Fruit fly (Drosophila melanogaster): Measurements from ENCODE around the gene Ugt36A1.
A peak's percentile ranks its signal among the peaks of the same experiment; 100 is the strongest.

dm6 chr2L:3598485-3598884 lies 20.4 kb upstream of the Ugt36A1 start:
- TF ChIP-seq CG34376 (GFP tag; optimal IDR thresholded peaks at IDR 0.05) (no peak), CG13775 (GFP tag; optimal IDR thresholded peaks at IDR 0.05) (peak; percentile 23), wdn (GFP tag; IDR thresholded peaks at IDR 0.05) (no peak), lbe (GFP tag; optimal IDR thresholded peaks at IDR 0.05) (no peak), run (tag; optimal IDR thresholded peaks at IDR 0.05) (no peak), Lhr (GFP tag; optimal IDR thresholded peaks at IDR 0.05) (no peak), lola (GFP tag; optimal IDR thresholded peaks at IDR 0.05) (peak in 1 of 3 experiments; percentile 49), danr (GFP tag; IDR thresholded peaks at IDR 0.05) (peak; percentile 52; the same call in 1 of the 2 replicates), kay (GFP tag; optimal IDR thresholded peaks at IDR 0.05) (no peak), CG15479 (GFP tag; optimal IDR thresholded peaks at IDR 0.05) (no peak), Ets65A (GFP tag) (peak; percentile 88)
